Fruit fly (Drosophila melanogaster): Measurements from ENCODE around the gene Est-6.

Est-6 gene

DNA sequence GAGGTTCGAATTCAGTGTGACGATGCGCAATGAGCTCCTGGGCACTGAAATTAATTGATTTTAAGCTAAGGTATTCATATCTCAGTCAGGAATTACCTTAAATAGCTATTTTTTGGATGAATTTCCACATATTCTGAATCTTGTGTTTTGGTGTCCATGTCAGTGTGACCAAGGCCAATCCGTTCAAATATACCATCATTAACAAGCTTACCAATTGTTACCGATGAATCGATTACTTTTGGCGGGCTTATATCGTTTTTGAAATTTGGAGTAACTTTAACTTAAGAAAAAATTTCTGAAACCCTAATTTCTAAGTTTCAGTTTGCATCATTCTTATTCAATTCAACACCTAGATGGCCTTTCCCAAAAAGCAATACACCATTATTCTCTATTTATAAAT is 17.2 kb downstream of the Est-6 start, which contains the start of gene Tsen54:
Gene Tsen54, minus strand, starts transcription at position 175 of the 400 bp plus-strand sequence.
- TF ChIP-seq Pif1B (GFP tag; optimal IDR thresholded peaks at IDR 0.05) (no peak), CG8301 (tag; optimal IDR thresholded peaks at IDR 0.05) (no peak), CG13204 (GFP tag; optimal IDR thresholded peaks at IDR 0.05) (no peak), CG14655 (GFP tag; optimal IDR thresholded peaks at IDR 0.05) (no peak), CG34367 (tag; optimal IDR thresholded peaks at IDR 0.05) (no peak), D1 (tag; optimal IDR thresholded peaks at IDR 0.05) (no peak), CG17806 (tag; optimal IDR thresholded peaks at IDR 0.05) (no peak), CG8159 (tag; optimal IDR thresholded peaks at IDR 0.05) (no peak), CG15710 (tag; optimal IDR thresholded peaks at IDR 0.05) (no peak), fd96Ca (GFP tag; IDR thresholded peaks at IDR 0.05) (no peak), CG12605 (GFP tag; IDR thresholded peaks at IDR 0.05) (no peak), EcR (GFP tag; optimal IDR thresholded peaks at IDR 0.05) (no peak), CG4496 (GFP tag; IDR thresholded peaks at IDR 0.05) (no peak), rn (GFP tag; IDR thresholded peaks at IDR 0.05) (no peak), CG10348 (GFP tag; IDR thresholded peaks at IDR 0.05) (no peak), gl (tag; optimal IDR thresholded peaks at IDR 0.05) (no peak), CG32121 (GFP tag; IDR thresholded peaks at IDR 0.05) (no peak), Pif1A (GFP tag; optimal IDR thresholded peaks at IDR 0.05) (no peak)

DNA sequence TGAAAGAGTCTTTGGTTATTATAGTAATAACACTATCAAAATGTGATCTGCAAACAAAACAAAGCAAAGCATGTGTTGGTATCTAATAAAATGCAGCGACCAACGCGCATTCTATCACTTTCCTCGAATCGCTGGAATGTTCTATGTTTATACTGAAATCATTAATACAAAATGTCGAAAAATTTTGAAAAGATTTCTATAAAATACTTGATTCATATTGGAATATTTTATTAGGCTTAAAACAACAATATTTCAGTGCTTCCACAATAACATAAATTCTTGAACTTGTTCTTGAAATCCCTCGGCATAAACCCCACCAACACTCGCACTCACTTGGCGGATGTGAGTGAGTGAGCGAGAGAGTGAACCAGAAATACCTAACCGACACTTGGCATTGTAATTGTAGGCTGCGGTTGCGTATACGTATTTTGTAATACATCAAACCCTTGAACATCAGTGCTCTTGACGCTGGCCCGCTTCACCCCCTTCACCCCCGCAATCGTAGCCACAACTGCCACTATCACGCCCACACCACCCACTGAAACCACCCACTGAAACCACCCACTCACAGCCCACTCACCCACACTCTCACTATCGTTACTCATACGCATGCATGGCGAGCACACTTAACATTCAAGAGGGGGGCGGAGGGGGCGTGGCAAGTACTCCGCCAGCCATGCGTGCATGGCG is 34.5 kb downstream of the Est-6 start:
- TF ChIP-seq CG4496 (GFP tag; IDR thresholded peaks at IDR 0.05) (peak; percentile 31; the same call in 2 of the 3 replicates), CG13204 (GFP tag; optimal IDR thresholded peaks at IDR 0.05) (no peak), D1 (tag; optimal IDR thresholded peaks at IDR 0.05) (no peak), CG12605 (GFP tag; IDR thresholded peaks at IDR 0.05) (peak; percentile 73), Pif1B (GFP tag; optimal IDR thresholded peaks at IDR 0.05) (no peak), CG10348 (GFP tag; IDR thresholded peaks at IDR 0.05) (no peak), CG32121 (GFP tag; IDR thresholded peaks at IDR 0.05) (peak; percentile 9; the same call in 1 of the 2 replicates), Ets98B (GFP tag; IDR thresholded peaks at IDR 0.05) (peak; percentile 47)

DNA sequence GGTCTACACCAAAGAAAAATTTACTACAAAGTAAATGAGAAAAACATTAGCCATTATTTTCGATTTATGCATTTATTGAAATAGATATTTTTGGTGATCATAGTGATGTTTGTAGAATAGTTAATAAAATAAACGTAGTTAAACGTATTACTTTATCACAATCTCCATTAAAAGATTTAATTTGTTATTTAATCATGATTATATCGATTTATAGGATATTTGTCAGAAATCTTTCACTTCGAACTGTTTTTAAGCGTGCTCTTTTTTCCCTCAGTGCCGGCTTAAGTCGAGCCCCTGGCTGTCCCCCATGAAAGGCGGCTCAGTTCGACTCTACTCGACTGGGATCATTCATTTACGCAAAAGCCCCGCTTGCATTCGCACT is 35.0 kb downstream of the Est-6 start:
- no peak for TF ChIP-seq CG17806 (tag; optimal IDR thresholded peaks at IDR 0.05)
- peak; percentile 39 for TF ChIP-seq CG14655 (GFP tag; optimal IDR thresholded peaks at IDR 0.05)

DNA sequence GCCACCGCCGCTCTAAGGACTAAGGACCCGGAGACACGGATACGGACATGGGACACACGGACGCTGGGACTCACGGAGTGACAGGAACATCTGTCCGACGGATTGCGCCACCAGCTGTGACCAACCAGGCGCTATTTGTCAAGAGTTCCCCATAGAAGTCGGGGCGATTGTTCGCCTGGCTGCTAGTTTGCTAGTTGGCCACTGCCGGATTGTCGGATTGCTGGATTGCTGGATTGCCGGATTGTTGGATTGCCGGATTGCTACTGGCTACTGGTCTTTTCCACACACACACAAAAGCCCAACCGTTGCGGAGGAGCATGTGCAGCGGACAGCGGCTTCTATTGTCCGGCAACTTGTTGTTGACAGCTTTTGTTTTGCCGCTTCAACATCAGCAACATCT is 38.6 kb downstream of the Est-6 start:
- no peak for TF ChIP-seq D1 (tag; optimal IDR thresholded peaks at IDR 0.05)
- no peak for TF ChIP-seq Snoo (tag; optimal IDR thresholded peaks at IDR 0.05)
- no peak for TF ChIP-seq CG14655 (GFP tag; optimal IDR thresholded peaks at IDR 0.05)
- TF ChIP-seq CG32121 (GFP tag; IDR thresholded peaks at IDR 0.05): no peak
- TF ChIP-seq CG8159 (tag; optimal IDR thresholded peaks at IDR 0.05): no peak
- TF ChIP-seq CG17806 (tag; optimal IDR thresholded peaks at IDR 0.05): no peak
- TF ChIP-seq CG12605 (GFP tag; IDR thresholded peaks at IDR 0.05): no peak
- TF ChIP-seq Pif1A (GFP tag; optimal IDR thresholded peaks at IDR 0.05): no peak
- no peak for TF ChIP-seq CG13204 (GFP tag; optimal IDR thresholded peaks at IDR 0.05)
- no peak for TF ChIP-seq CG8301 (tag; optimal IDR thresholded peaks at IDR 0.05)
- TF ChIP-seq gl (tag; optimal IDR thresholded peaks at IDR 0.05): no peak
- TF ChIP-seq fd96Ca (GFP tag; IDR thresholded peaks at IDR 0.05): no peak
- TF ChIP-seq CG9948 (tag; optimal IDR thresholded peaks at IDR 0.05): no peak
- no peak for TF ChIP-seq CG34367 (tag; optimal IDR thresholded peaks at IDR 0.05)
- no peak for TF ChIP-seq Pif1B (GFP tag; optimal IDR thresholded peaks at IDR 0.05)
- TF ChIP-seq CG4496 (GFP tag; IDR thresholded peaks at IDR 0.05): no peak
- TF ChIP-seq EcR (GFP tag; optimal IDR thresholded peaks at IDR 0.05): no peak
- no peak for TF ChIP-seq CG10348 (GFP tag; IDR thresholded peaks at IDR 0.05)

Measured in whole organism, pupa.